Worm (Caenorhabditis elegans) whole organism, L1 larva: ENCODE data around the gene srlf-31.

Source experiments
- C04F5.9 ChIP-seq: sonication (generic microtip); optimal IDR thresholded peaks from 2 replicates; lab custom pipeline; 2016; ENCODE audit warnings: missing genetic modification characterization, missing compliant biosample characterization
- aly-2 ChIP-seq: fragments of 150-350 bp; optimal IDR thresholded peaks from 2 replicates; lab custom pipeline; 2014; ENCODE audit warnings: missing biosample characterization, missing genetic modification characterization
- ceh-63 ChIP-seq: fragments of 200-800 bp; sonication (Bioruptor generic); optimal IDR thresholded peaks from 2 replicates; lab custom pipeline; 2018; ENCODE audit warnings: mild to moderate bottlenecking, missing genetic modification characterization, missing compliant biosample characterization
- ces-1 ChIP-seq: fragments of 150-350 bp; optimal IDR thresholded peaks from 2 replicates; lab custom pipeline; 2014; ENCODE audit warnings: missing biosample characterization, missing genetic modification reagents, missing genetic modification characterization
- efl-3 ChIP-seq: fragments of 200-800 bp; sonication (Bioruptor generic); optimal IDR thresholded peaks from 2 replicates; lab custom pipeline; 2018; ENCODE audit warnings: mild to moderate bottlenecking, missing genetic modification characterization, missing compliant biosample characterization
- fkh-10 ChIP-seq: sonication (generic microtip); optimal IDR thresholded peaks from 2 replicates; lab custom pipeline; 2017; ENCODE audit warnings: missing biosample characterization, missing genetic modification reagents, missing genetic modification characterization
- fkh-4 ChIP-seq: sonication (generic microtip); optimal IDR thresholded peaks from 2 replicates; lab custom pipeline; 2016; ENCODE audit warnings: missing compliant biosample characterization, missing genetic modification characterization, borderline replicate concordance
- fos-1 ChIP-seq: fragments of 150-350 bp; optimal IDR thresholded peaks from 2 replicates; lab custom pipeline; 2014; ENCODE audit warnings: missing biosample characterization, missing genetic modification characterization
- isw-1 ChIP-seq: fragments of 200-800 bp; sonication (Bioruptor generic); IDR thresholded peaks from 2 replicates; pipeline ENCODE4 v1.3.6; 2022; ENCODE audit warnings: missing genetic modification characterization, missing compliant biosample characterization
- nhr-77 ChIP-seq: fragments of 150-350 bp; optimal IDR thresholded peaks from 2 replicates; lab custom pipeline; 2014; ENCODE audit warnings: missing biosample characterization, missing genetic modification characterization
- pax-3 ChIP-seq: fragments of 200-800 bp; sonication (Bioruptor generic); optimal IDR thresholded peaks from 2 replicates; lab custom pipeline; 2018; ENCODE audit warnings: mild to moderate bottlenecking, missing genetic modification characterization, moderate library complexity, missing compliant biosample characterization
- skn-1 ChIP-seq: fragments of 150-350 bp; optimal IDR thresholded peaks from 2 replicates; lab custom pipeline; 2014; ENCODE audit warnings: missing biosample characterization, missing genetic modification characterization
- snpc-4 ChIP-seq: fragments of 150-350 bp; optimal IDR thresholded peaks from 2 replicates; lab custom pipeline; 2014; ENCODE audit warnings: missing biosample characterization, missing genetic modification characterization
- unc-30 ChIP-seq: sonication (generic microtip); optimal IDR thresholded peaks from 2 replicates; lab custom pipeline; 2017; ENCODE audit warnings: missing biosample characterization, missing genetic modification characterization
- vab-15 ChIP-seq: sonication (generic microtip); optimal IDR thresholded peaks from 2 replicates; lab custom pipeline; 2017; ENCODE audit warnings: missing genotype, mild to moderate bottlenecking, missing genetic modification characterization, missing compliant biosample characterization

srlf-31 gene

ce11 chrIV:11877674-11878073, 45.3 kb downstream of the srlf-31 start, which contains the start of gene pph-2:
TSS of gene pph-2 (minus strand) at chrIV:11877774.
- TF ChIP-seq ces-1 (GFP tag; lab: Kevin White, UChicago) (no peak), isw-1 (GFP tag; lab: Robert Waterston, UW) (no peak), vab-15 (tag; lab: Kevin White, UChicago) (no peak), snpc-4 (tag; lab: Kevin White, UChicago) (no peak), pax-3 (tag; lab: Kevin White, UChicago) (no peak), fos-1 (tag; lab: Kevin White, UChicago) (no peak), fkh-4 (tag; lab: Kevin White, UChicago) (no peak), skn-1 (no peak), aly-2 (tag; lab: Kevin White, UChicago) (no peak), ceh-63 (GFP tag; lab: Kevin White, UChicago) (no peak), efl-3 (GFP tag; lab: Kevin White, UChicago) (no peak), unc-30 (tag; lab: Kevin White, UChicago) (no peak), nhr-77 (tag; lab: Kevin White, UChicago) (no peak), C04F5.9 (tag; lab: Kevin White, UChicago) (no peak), fkh-10 (GFP tag; lab: Kevin White, UChicago) (no peak)
